Worm (Caenorhabditis elegans): Measurements from ENCODE around the gene sna-1.

- TF ChIP-seq ref-1 (GFP tag; conservative IDR thresholded peaks at IDR 0.05), result no peak
- no peak for TF ChIP-seq klf-2 (GFP tag; conservative IDR thresholded peaks at IDR 0.05)
- no peak for TF ChIP-seq flt-1 (GFP tag; IDR thresholded peaks at IDR 0.05)
- no peak for TF ChIP-seq cog-1 (tag; optimal IDR thresholded peaks at IDR 0.05)
- TF ChIP-seq ztf-23 (GFP tag; IDR thresholded peaks at IDR 0.05), result no peak
- no peak for TF ChIP-seq tab-1 (GFP tag; IDR thresholded peaks at IDR 0.05)
Observed at ce11 chrV:6662505-6662904, 48.0 kb downstream of the sna-1 start.

Data from whole organism, midembryonic.